3 worm cellular contexts compared by ENCODE assay signal in the genomic region with DNA sequence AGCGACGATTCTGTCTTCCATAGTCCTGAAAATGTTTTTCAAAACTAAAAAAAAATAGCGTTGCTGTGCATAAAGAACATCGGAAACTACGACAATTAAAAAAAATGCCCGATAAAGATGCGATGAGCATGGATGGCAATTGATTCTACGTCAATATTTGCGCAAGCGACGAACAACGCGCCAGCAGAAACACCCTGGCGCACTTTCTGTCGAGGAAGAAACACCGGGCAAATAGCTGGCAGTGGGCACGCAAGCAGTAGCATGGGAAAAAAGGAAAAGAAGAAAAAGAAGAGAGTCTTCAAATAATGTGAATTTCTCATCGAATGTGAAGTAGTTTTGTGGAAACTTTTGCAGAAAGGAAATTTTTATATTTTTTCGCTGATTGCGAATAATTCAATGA.
A peak's percentile ranks its signal among the peaks of the same experiment; 100 is the strongest.
TF ChIP-seq lines count a peak whose summit lies in the region.

A gene (minus strand): TSS at position 27 of the 400 bp plus-strand sequence.

TF ChIP-seq in whole organism, L1 larva, 84 proteins besides CTCF, POLR2A, EP300 and RAD21 (continued from another document and continues in another):
- TF ChIP-seq ceh-88 (GFP tag; IDR thresholded peaks at IDR 0.05; lab: Robert Waterston, UW) (peak; percentile 70), ceh-90 (tag; optimal IDR thresholded peaks at IDR 0.05; lab: Kevin White, UChicago) (peak; percentile 23), fkh-4 (tag; optimal IDR thresholded peaks at IDR 0.05; lab: Kevin White, UChicago; ENCODE audit: borderline replicate concordance) (peak; percentile 44), egl-13 (tag; optimal IDR thresholded peaks at IDR 0.05; lab: Kevin White, UChicago) (peak; percentile 93), nhr-47 (tag; optimal IDR thresholded peaks at IDR 0.05; lab: Kevin White, UChicago) (peak; percentile 97), unc-30 (tag; optimal IDR thresholded peaks at IDR 0.05; lab: Kevin White, UChicago) (no peak), nhr-28 (tag; optimal IDR thresholded peaks at IDR 0.05; lab: Kevin White, UChicago) (no peak), vab-15 (tag; optimal IDR thresholded peaks at IDR 0.05; lab: Kevin White, UChicago) (no peak), tbx-2 (tag; optimal IDR thresholded peaks at IDR 0.05; lab: Kevin White, UChicago) (peak; percentile 96), ets-5 (GFP tag; IDR thresholded peaks at IDR 0.05; lab: Robert Waterston, UW) (no peak), fos-1 (tag; optimal IDR thresholded peaks at IDR 0.05; lab: Kevin White, UChicago) (peak; percentile 89), hlh-4 (tag; optimal IDR thresholded peaks at IDR 0.05; lab: Kevin White, UChicago) (no peak), mdl-1 (tag; optimal IDR thresholded peaks at IDR 0.05; lab: Kevin White, UChicago) (peak in 1 of 2 experiments; percentile 87), dsc-1 (tag; optimal IDR thresholded peaks at IDR 0.05; lab: Kevin White, UChicago) (peak; percentile 95), unc-62 (GFP tag; optimal IDR thresholded peaks at IDR 0.05; lab: Kevin White, UChicago) (no peak), nhr-19 (GFP tag; conservative IDR thresholded peaks at IDR 0.05; lab: Robert Waterston, UW) (peak; percentile 90), lin-13 (GFP tag; optimal IDR thresholded peaks at IDR 0.05; lab: Kevin White, UChicago) (peak; percentile 91), elt-2 (tag; optimal IDR thresholded peaks at IDR 0.05; lab: Kevin White, UChicago) (peak; percentile 91), alr-1 (tag; optimal IDR thresholded peaks at IDR 0.05; lab: Kevin White, UChicago; ENCODE audit: borderline replicate concordance) (no peak), nhr-71 (tag; optimal IDR thresholded peaks at IDR 0.05; lab: Kevin White, UChicago) (peak; percentile 95), zag-1 (tag; optimal IDR thresholded peaks at IDR 0.05; lab: Kevin White, UChicago) (peak; percentile 63), nhr-20 (tag; optimal IDR thresholded peaks at IDR 0.05; lab: Kevin White, UChicago) (peak; percentile 94), lin-39 (tag; optimal IDR thresholded peaks at IDR 0.05; lab: Kevin White, UChicago) (peak; percentile 93), pqm-1 (tag; optimal IDR thresholded peaks at IDR 0.05; lab: Kevin White, UChicago) (no peak), blmp-1 (tag; optimal IDR thresholded peaks at IDR 0.05; lab: Kevin White, UChicago) (peak; percentile 69), jun-1 (tag; optimal IDR thresholded peaks at IDR 0.05; lab: Kevin White, UChicago) (peak; percentile 92), hlh-17 (GFP tag; optimal IDR thresholded peaks at IDR 0.05; lab: Kevin White, UChicago; ENCODE audit: borderline replicate concordance) (no peak), swsn-7 (tag; optimal IDR thresholded peaks at IDR 0.05; lab: Kevin White, UChicago) (peak; percentile 96), nhr-77 (tag; optimal IDR thresholded peaks at IDR 0.05; lab: Kevin White, UChicago) (peak; percentile 66), ces-1 (GFP tag; optimal IDR thresholded peaks at IDR 0.05; lab: Kevin White, UChicago) (no peak), rnt-1 (tag; optimal IDR thresholded peaks at IDR 0.05; lab: Kevin White, UChicago) (peak; percentile 96), elt-3 (tag; optimal IDR thresholded peaks at IDR 0.05; lab: Kevin White, UChicago) (peak in 3 of 6 experiments; percentile 29 to 63 (median 35)), lin-35 (GFP tag; optimal IDR thresholded peaks at IDR 0.05; lab: Kevin White, UChicago) (peak; percentile 78 to 90), dpl-1 (GFP tag; optimal IDR thresholded peaks at IDR 0.05; lab: Kevin White, UChicago) (peak; percentile 69 to 80 (median 79)), mep-1 (tag; optimal IDR thresholded peaks at IDR 0.05; lab: Kevin White, UChicago) (peak; percentile 98), F16B12.6 (tag; optimal IDR thresholded peaks at IDR 0.05; lab: Kevin White, UChicago) (peak; percentile 53), nhr-90 (tag; optimal IDR thresholded peaks at IDR 0.05; lab: Kevin White, UChicago; ENCODE audit: poor library complexity) (peak; percentile 94), C04F5.9 (tag; optimal IDR thresholded peaks at IDR 0.05; lab: Kevin White, UChicago) (peak; percentile 71), lin-15B (tag; optimal IDR thresholded peaks at IDR 0.05; lab: Kevin White, UChicago) (peak; percentile 16), C16A3.4 (tag; optimal IDR thresholded peaks at IDR 0.05; lab: Kevin White, UChicago) (peak; percentile 84), mab-9 (GFP tag; IDR thresholded peaks at IDR 0.05; lab: Robert Waterston, UW) (peak; percentile 77)

TF ChIP-seq in whole organism, L3 larva, 47 proteins besides CTCF, POLR2A, EP300 and RAD21 (continued from another document):
- TF ChIP-seq nhr-237 (tag; optimal IDR thresholded peaks at IDR 0.05; lab: Kevin White, UChicago) (no peak), mdl-1 (tag; optimal IDR thresholded peaks at IDR 0.05; lab: Kevin White, UChicago) (no peak), pqm-1 (tag; optimal IDR thresholded peaks at IDR 0.05; lab: Kevin White, UChicago) (peak; percentile 58), ceh-16 (tag; optimal IDR thresholded peaks at IDR 0.05; lab: Kevin White, UChicago) (no peak), nhr-43 (tag; optimal IDR thresholded peaks at IDR 0.05; lab: Kevin White, UChicago; ENCODE audit: poor library complexity, severe bottlenecking) (peak; percentile 92), nhr-67 (tag; optimal IDR thresholded peaks at IDR 0.05; lab: Kevin White, UChicago) (no peak), sea-2 (GFP tag; optimal IDR thresholded peaks at IDR 0.05; lab: Kevin White, UChicago) (no peak), nhr-77 (tag; optimal IDR thresholded peaks at IDR 0.05; lab: Kevin White, UChicago) (peak; percentile 27), nhr-28 (tag; optimal IDR thresholded peaks at IDR 0.05; lab: Kevin White, UChicago) (no peak), daf-12 (tag; optimal IDR thresholded peaks at IDR 0.05; lab: Kevin White, UChicago) (no peak), lin-15B (tag; optimal IDR thresholded peaks at IDR 0.05; lab: Kevin White, UChicago) (peak; percentile 78), lin-39 (tag; optimal IDR thresholded peaks at IDR 0.05; lab: Kevin White, UChicago) (peak; percentile 95), fkh-10 (GFP tag; optimal IDR thresholded peaks at IDR 0.05; lab: Kevin White, UChicago) (peak; percentile 94), unc-39 (tag; optimal IDR thresholded peaks at IDR 0.05; lab: Kevin White, UChicago) (no peak), nhr-23 (tag; optimal IDR thresholded peaks at IDR 0.05; lab: Kevin White, UChicago) (peak; percentile 89), ztf-4 (tag; optimal IDR thresholded peaks at IDR 0.05; lab: Kevin White, UChicago) (no peak), nhr-25 (tag; optimal IDR thresholded peaks at IDR 0.05; lab: Kevin White, UChicago) (peak; percentile 59), nhr-11 (tag; optimal IDR thresholded peaks at IDR 0.05; lab: Kevin White, UChicago) (peak; percentile 57), elt-2 (tag; optimal IDR thresholded peaks at IDR 0.05; lab: Kevin White, UChicago) (peak; percentile 76), elt-1 (tag; optimal IDR thresholded peaks at IDR 0.05; lab: Kevin White, UChicago) (peak; percentile 16), R02D3.7 (tag; optimal IDR thresholded peaks at IDR 0.05; lab: Kevin White, UChicago) (peak; percentile 57), egl-5 (tag; optimal IDR thresholded peaks at IDR 0.05; lab: Kevin White, UChicago) (peak; percentile 81), fos-1 (tag; optimal IDR thresholded peaks at IDR 0.05; lab: Kevin White, UChicago) (no peak), eor-1 (tag; optimal IDR thresholded peaks at IDR 0.05; lab: Kevin White, UChicago) (no peak), skn-1 (tag; optimal IDR thresholded peaks at IDR 0.05; lab: Kevin White, UChicago) (peak; percentile 90), lsy-12 (tag; optimal IDR thresholded peaks at IDR 0.05; lab: Kevin White, UChicago) (peak; percentile 85), nhr-12 (tag; optimal IDR thresholded peaks at IDR 0.05; lab: Kevin White, UChicago) (no peak), pha-4 (tag; optimal IDR thresholded peaks at IDR 0.05; lab: Kevin White, UChicago) (peak; percentile 82), aly-2 (tag; optimal IDR thresholded peaks at IDR 0.05; lab: Kevin White, UChicago) (no peak)
TF ChIP-seq in whole organism, L3 larva: peak in this region for 26.

TF ChIP-seq in whole organism, young adult, 124 proteins besides CTCF, POLR2A, EP300 and RAD21 (continued from another document and continues in another):
- TF ChIP-seq ceh-27 (GFP tag; optimal IDR thresholded peaks at IDR 0.05; lab: Kevin White, UChicago) (peak; percentile 84), attf-3 (GFP tag; conservative IDR thresholded peaks at IDR 0.05; lab: Robert Waterston, UW) (no peak), ztf-22 (GFP tag; optimal IDR thresholded peaks at IDR 0.05; lab: Kevin White, UChicago) (peak; percentile 53), fkh-3 (tag; optimal IDR thresholded peaks at IDR 0.05; lab: Kevin White, UChicago) (no peak), nhr-90 (tag; optimal IDR thresholded peaks at IDR 0.05; lab: Kevin White, UChicago) (no peak), ama-1 (optimal IDR thresholded peaks at IDR 0.05; lab: Kevin White, UChicago) (no peak), ama-1 (GFP tag; optimal IDR thresholded peaks at IDR 0.05; lab: Kevin White, UChicago) (no peak), F37B4.10 (GFP tag; IDR thresholded peaks at IDR 0.05; lab: Robert Waterston, UW) (no peak), hlh-12 (tag; optimal IDR thresholded peaks at IDR 0.05; lab: Kevin White, UChicago) (no peak), hlh-26 (GFP tag; conservative IDR thresholded peaks at IDR 0.05; lab: Robert Waterston, UW) (no peak), Y67H2A.10 (GFP tag; conservative IDR thresholded peaks at IDR 0.05; lab: Robert Waterston, UW) (0 out of 2 replicates have a peak, but pooled peaks have one; percentile 14), Y79H2A.3 (GFP tag; conservative IDR thresholded peaks at IDR 0.05; lab: Robert Waterston, UW) (no peak), lir-1 (GFP tag; conservative IDR thresholded peaks at IDR 0.05; lab: Robert Waterston, UW) (peak; percentile 41; the same call in 1 of the 2 replicates), ZK185.1 (tag; optimal IDR thresholded peaks at IDR 0.05; lab: Kevin White, UChicago; ENCODE audit: poor library complexity, severe bottlenecking) (peak; percentile 86), madf-3 (GFP tag; IDR thresholded peaks at IDR 0.05; lab: Robert Waterston, UW) (no peak), lin-54 (GFP tag; optimal IDR thresholded peaks at IDR 0.05; lab: Kevin White, UChicago) (peak; percentile 72), hrde-1 (tag; optimal IDR thresholded peaks at IDR 0.05; lab: Kevin White, UChicago; ENCODE audit: borderline replicate concordance) (no peak), akir-1 (GFP tag; optimal IDR thresholded peaks at IDR 0.05; lab: Kevin White, UChicago) (no peak), B0019.2 (GFP tag; conservative IDR thresholded peaks at IDR 0.05; lab: Robert Waterston, UW) (no peak), F57A8.1 (GFP tag; optimal IDR thresholded peaks at IDR 0.05; lab: Kevin White, UChicago) (no peak), zim-3 (tag; optimal IDR thresholded peaks at IDR 0.05; lab: Kevin White, UChicago) (no peak), mel-28 (tag; optimal IDR thresholded peaks at IDR 0.05; lab: Kevin White, UChicago; ENCODE audit: borderline replicate concordance) (peak; percentile 24), ceh-58 (GFP tag; IDR thresholded peaks at IDR 0.05; lab: Robert Waterston, UW) (no peak), mxl-1 (tag; optimal IDR thresholded peaks at IDR 0.05; lab: Kevin White, UChicago) (no peak), nhr-120 (GFP tag; IDR thresholded peaks at IDR 0.05; lab: Robert Waterston, UW) (no peak), T07F8.4 (tag; optimal IDR thresholded peaks at IDR 0.05; lab: Kevin White, UChicago) (no peak), F39B2.1 (GFP tag; IDR thresholded peaks at IDR 0.05; lab: Robert Waterston, UW) (no peak), attf-6 (GFP tag; IDR thresholded peaks at IDR 0.05; lab: Robert Waterston, UW) (no peak), rcor-1 (GFP tag; IDR thresholded peaks at IDR 0.05; lab: Robert Waterston, UW) (peak; percentile 63), lin-35 (GFP tag; optimal IDR thresholded peaks at IDR 0.05; lab: Kevin White, UChicago) (peak in 1 of 3 experiments; percentile 88), pbrm-1 (GFP tag; IDR thresholded peaks at IDR 0.05; lab: Robert Waterston, UW) (peak; percentile 79), atf-7 (tag; optimal IDR thresholded peaks at IDR 0.05; lab: Kevin White, UChicago) (peak; percentile 81), lin-40 (tag; optimal IDR thresholded peaks at IDR 0.05; lab: Kevin White, UChicago) (peak; percentile 97), ztf-3 (GFP tag; optimal IDR thresholded peaks at IDR 0.05; lab: Kevin White, UChicago) (no peak), tlf-1 (GFP tag; optimal IDR thresholded peaks at IDR 0.05; lab: Kevin White, UChicago) (peak; percentile 55), lsy-27 (tag; optimal IDR thresholded peaks at IDR 0.05; lab: Kevin White, UChicago; ENCODE audit: borderline replicate concordance, insufficient read depth) (no peak), F55B11.4 (tag; optimal IDR thresholded peaks at IDR 0.05; lab: Kevin White, UChicago; ENCODE audit: borderline replicate concordance, insufficient read depth) (no peak), snpc-3.4 (tag; optimal IDR thresholded peaks at IDR 0.05; lab: Kevin White, UChicago) (peak; percentile 12), dpff-1 (tag; optimal IDR thresholded peaks at IDR 0.05; lab: Kevin White, UChicago) (no peak), ccch-3 (GFP tag; optimal IDR thresholded peaks at IDR 0.05; lab: Kevin White, UChicago) (no peak), snpc-1.1 (tag; optimal IDR thresholded peaks at IDR 0.05; lab: Kevin White, UChicago; ENCODE audit: insufficient read depth) (no peak), attf-5 (GFP tag; optimal IDR thresholded peaks at IDR 0.05; lab: Kevin White, UChicago) (peak; percentile 87), let-526 (GFP tag; IDR thresholded peaks at IDR 0.05; lab: Robert Waterston, UW) (no peak), Y53F4B.3 (GFP tag; IDR thresholded peaks at IDR 0.05; lab: Robert Waterston, UW) (no peak), lin-26 (GFP tag; IDR thresholded peaks at IDR 0.05; lab: Robert Waterston, UW) (no peak), him-1 (tag; optimal IDR thresholded peaks at IDR 0.05; lab: Kevin White, UChicago) (no peak), aptf-3 (GFP tag; IDR thresholded peaks at IDR 0.05; lab: Robert Waterston, UW) (no peak), sptf-2 (GFP tag; optimal IDR thresholded peaks at IDR 0.05; lab: Kevin White, UChicago) (peak; percentile 14), F52B5.7 (tag; optimal IDR thresholded peaks at IDR 0.05; lab: Kevin White, UChicago) (no peak), bed-2 (GFP tag; IDR thresholded peaks at IDR 0.05; lab: Robert Waterston, UW) (no peak), lag-1 (GFP tag; IDR thresholded peaks at IDR 0.05; lab: Robert Waterston, UW) (no peak), chd-7 (tag; optimal IDR thresholded peaks at IDR 0.05; lab: Kevin White, UChicago) (no peak), snpc-1.3 (tag; optimal IDR thresholded peaks at IDR 0.05; lab: Kevin White, UChicago; ENCODE audit: insufficient read depth) (no peak), let-607 (tag; optimal IDR thresholded peaks at IDR 0.05; lab: Kevin White, UChicago) (peak in 1 of 2 experiments; percentile 77), nhr-80 (tag; optimal IDR thresholded peaks at IDR 0.05; lab: Kevin White, UChicago) (peak; percentile 90), ztf-28 (GFP tag; IDR thresholded peaks at IDR 0.05; lab: Robert Waterston, UW) (no peak), madf-6 (GFP tag; IDR thresholded peaks at IDR 0.05; lab: Robert Waterston, UW) (no peak), ceh-100 (GFP tag; IDR thresholded peaks at IDR 0.05; lab: Robert Waterston, UW) (0 out of 2 replicates have a peak, but pooled peaks have one; percentile 33), mcd-1 (GFP tag; IDR thresholded peaks at IDR 0.05; lab: Robert Waterston, UW) (peak; percentile 80), madf-10 (tag; optimal IDR thresholded peaks at IDR 0.05; lab: Kevin White, UChicago) (peak; percentile 63), F49E8.2 (tag; optimal IDR thresholded peaks at IDR 0.05; lab: Kevin White, UChicago; ENCODE audit: insufficient read depth) (no peak), cebp-2 (GFP tag; IDR thresholded peaks at IDR 0.05; lab: Robert Waterston, UW) (0 out of 2 replicates have a peak, but pooled peaks have one; percentile 35), F33H1.4 (GFP tag; IDR thresholded peaks at IDR 0.05; lab: Robert Waterston, UW) (no peak; the same call in 1 of the 2 replicates), ztf-25 (GFP tag; IDR thresholded peaks at IDR 0.05; lab: Robert Waterston, UW) (no peak)
